Fruit fly (Drosophila melanogaster) whole organism: ENCODE results near the gene CG7182.

Experiments
- CG8478 ChIP-seq: fragments of >200 bp; optimal IDR thresholded peaks from 2 replicates; lab custom pipeline; 2018; ENCODE audit warnings: inconsistent platforms
- Dll ChIP-seq: fragments of >200 bp; optimal IDR thresholded peaks from 2 replicates; lab custom pipeline; 2017
- EcR ChIP-seq, 2 experiments: fragments of >200 bp; optimal IDR thresholded peaks; 2 replicates each; lab custom pipeline; 2017; ENCODE audit warnings: missing biosample characterization in 2 of 2, missing genetic modification characterization in 2 of 2, missing genetic modification reagents in 2 of 2
- pan ChIP-seq: fragments of >200 bp; optimal IDR thresholded peaks from 2 replicates; lab custom pipeline; 2017
- psq ChIP-seq: fragments of >200 bp; optimal IDR thresholded peaks from 2 replicates; lab custom pipeline; 2017
- usp ChIP-seq: fragments of >200 bp; optimal IDR thresholded peaks from 2 replicates; lab custom pipeline; 2017; ENCODE audit warnings: missing biosample characterization, missing genetic modification characterization, mixed read lengths

Gene CG7182

DNA sequence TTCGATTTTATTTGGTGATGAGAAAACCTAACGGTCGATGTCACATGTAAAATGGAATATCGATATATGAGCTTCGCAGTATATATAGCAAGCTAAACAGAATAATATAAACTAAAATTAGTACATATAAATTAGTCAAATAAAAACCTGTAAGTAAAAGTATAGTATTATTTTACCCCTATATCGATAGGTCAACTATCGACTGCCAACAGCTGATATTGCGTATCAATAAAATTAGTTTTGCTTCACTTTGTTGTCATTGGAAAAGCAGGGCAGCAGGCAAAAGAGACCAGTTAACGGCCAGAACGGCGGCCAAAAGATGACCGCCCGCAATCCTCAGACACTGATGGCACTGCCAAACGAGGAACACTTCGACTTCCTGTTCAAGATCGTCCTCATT, 49.2 kb downstream of the CG7182 start, which contains the start of gene Rab19:
Rab19 (plus strand) TSS at position 78 of the 400 bp plus-strand sequence.
- no peak for TF ChIP-seq pan (lab: Kevin White, UChicago)
- no peak for TF ChIP-seq Dll (lab: Kevin White, UChicago)
- TF ChIP-seq psq (lab: Kevin White, UChicago), result no peak
- TF ChIP-seq usp (GFP tag; lab: Kevin White, UChicago), result no peak
- TF ChIP-seq EcR (GFP tag; optimal IDR thresholded peaks at IDR 0.05; lab: Kevin White, UChicago), result no peak
- TF ChIP-seq CG8478 (lab: Kevin White, UChicago), result no peak

DNA sequence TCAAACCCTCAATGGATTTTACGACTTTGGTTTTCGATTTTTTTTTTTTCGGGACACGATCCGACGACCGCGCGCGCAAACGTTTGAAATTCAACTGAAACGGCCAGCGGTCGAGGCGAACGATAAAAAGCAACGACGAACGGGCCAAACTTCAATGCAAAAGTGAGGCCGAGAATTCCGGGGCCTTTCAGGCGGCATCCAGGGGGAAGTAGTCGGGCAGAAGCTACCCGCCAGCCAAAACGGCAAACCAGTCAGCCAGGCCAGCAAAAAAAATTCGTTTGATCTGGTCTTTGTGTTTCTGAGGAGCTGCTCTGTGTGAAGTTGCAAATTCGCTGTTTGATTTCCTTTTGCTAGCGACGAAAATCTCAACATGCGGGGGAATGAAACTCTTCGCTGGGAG, 51.0 kb downstream of the CG7182 start, which contains the start of gene CG7201:
CG7201 (minus strand) TSS at position 101 of the 400 bp plus-strand sequence.
- TF ChIP-seq EcR (GFP tag; optimal IDR thresholded peaks at IDR 0.05; lab: Kevin White, UChicago) (no peak), Dll (lab: Kevin White, UChicago) (no peak), CG8478 (lab: Kevin White, UChicago) (no peak), pan (lab: Kevin White, UChicago) (no peak), psq (lab: Kevin White, UChicago) (no peak), usp (GFP tag; lab: Kevin White, UChicago) (no peak)
